Fruit fly (Drosophila melanogaster): Measurements from ENCODE around the gene Ir67c.

The Ir67c gene

DNA sequence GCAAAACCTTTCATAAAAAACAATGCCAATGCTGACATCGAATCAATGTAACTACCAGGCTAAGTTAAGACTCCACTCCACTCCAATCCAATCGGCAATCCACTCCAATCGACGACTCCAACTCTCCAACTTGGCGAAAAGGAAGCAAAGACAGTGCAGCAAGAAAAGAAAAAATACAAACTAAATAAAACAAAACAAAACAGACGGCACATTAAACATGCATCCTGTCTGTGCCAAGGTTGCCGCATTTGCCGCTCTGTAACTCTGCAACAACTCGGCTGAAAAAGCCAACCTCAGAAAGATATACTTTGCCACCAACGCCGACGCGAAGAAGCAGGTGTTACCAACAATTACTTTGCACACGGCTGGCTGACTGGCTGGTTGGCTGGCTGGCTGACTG is 47.3 kb downstream of the Ir67c start:
- TF ChIP-seq kay (GFP tag; ENCODE audit: borderline replicate concordance) (no peak), CG7045 (GFP tag; optimal IDR thresholded peaks at IDR 0.05) (no peak), Clk (GFP tag; optimal IDR thresholded peaks at IDR 0.05) (no peak), Crg-1 (GFP tag; optimal IDR thresholded peaks at IDR 0.05) (no peak), pad (GFP tag; optimal IDR thresholded peaks at IDR 0.05) (no peak), CG12768 (GFP tag; optimal IDR thresholded peaks at IDR 0.05) (no peak), tj (GFP tag; optimal IDR thresholded peaks at IDR 0.05) (no peak), toe (GFP tag; optimal IDR thresholded peaks at IDR 0.05) (no peak), Mnt (GFP tag; optimal IDR thresholded peaks at IDR 0.05) (no peak)

DNA sequence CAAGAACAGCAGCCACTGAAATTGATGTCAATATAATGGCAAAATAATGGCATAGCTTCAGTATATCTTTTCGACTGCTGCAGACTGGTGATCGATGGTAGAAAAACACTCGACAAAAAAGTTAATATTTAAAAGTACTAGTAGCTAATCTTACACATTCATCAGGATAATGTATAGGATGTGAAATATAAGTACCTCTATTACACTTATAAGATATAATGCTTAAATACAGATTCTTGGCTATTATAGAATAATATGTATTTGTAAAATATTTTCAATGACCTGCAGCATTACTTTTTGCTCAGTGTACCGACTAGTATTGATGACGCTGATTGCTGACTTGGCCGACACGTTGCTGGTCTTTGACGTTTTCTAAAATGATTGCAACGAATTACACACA is 47.7 kb downstream of the Ir67c start:
- no peak for TF ChIP-seq CG11617 (GFP tag; optimal IDR thresholded peaks at IDR 0.05)
- TF ChIP-seq CG33017 (tag; optimal IDR thresholded peaks at IDR 0.05) = no peak
- no peak for TF ChIP-seq Hr96 (GFP tag; optimal IDR thresholded peaks at IDR 0.05)
- TF ChIP-seq CG7101 (tag; optimal IDR thresholded peaks at IDR 0.05) = no peak
- TF ChIP-seq Mnt (GFP tag; optimal IDR thresholded peaks at IDR 0.05) = no peak
- no peak for TF ChIP-seq tj (GFP tag; optimal IDR thresholded peaks at IDR 0.05)
- no peak for TF ChIP-seq CG14711 (tag; optimal IDR thresholded peaks at IDR 0.05)
- TF ChIP-seq CG12768 (GFP tag; optimal IDR thresholded peaks at IDR 0.05) = no peak
- no peak for TF ChIP-seq Crg-1 (GFP tag; optimal IDR thresholded peaks at IDR 0.05)
- TF ChIP-seq CG7045 (GFP tag; optimal IDR thresholded peaks at IDR 0.05) = no peak
- TF ChIP-seq bab1 (GFP tag; optimal IDR thresholded peaks at IDR 0.05) = no peak
- no peak for TF ChIP-seq CG5204 (GFP tag; optimal IDR thresholded peaks at IDR 0.05)
- TF ChIP-seq kay (GFP tag; ENCODE audit: borderline replicate concordance) = no peak

DNA sequence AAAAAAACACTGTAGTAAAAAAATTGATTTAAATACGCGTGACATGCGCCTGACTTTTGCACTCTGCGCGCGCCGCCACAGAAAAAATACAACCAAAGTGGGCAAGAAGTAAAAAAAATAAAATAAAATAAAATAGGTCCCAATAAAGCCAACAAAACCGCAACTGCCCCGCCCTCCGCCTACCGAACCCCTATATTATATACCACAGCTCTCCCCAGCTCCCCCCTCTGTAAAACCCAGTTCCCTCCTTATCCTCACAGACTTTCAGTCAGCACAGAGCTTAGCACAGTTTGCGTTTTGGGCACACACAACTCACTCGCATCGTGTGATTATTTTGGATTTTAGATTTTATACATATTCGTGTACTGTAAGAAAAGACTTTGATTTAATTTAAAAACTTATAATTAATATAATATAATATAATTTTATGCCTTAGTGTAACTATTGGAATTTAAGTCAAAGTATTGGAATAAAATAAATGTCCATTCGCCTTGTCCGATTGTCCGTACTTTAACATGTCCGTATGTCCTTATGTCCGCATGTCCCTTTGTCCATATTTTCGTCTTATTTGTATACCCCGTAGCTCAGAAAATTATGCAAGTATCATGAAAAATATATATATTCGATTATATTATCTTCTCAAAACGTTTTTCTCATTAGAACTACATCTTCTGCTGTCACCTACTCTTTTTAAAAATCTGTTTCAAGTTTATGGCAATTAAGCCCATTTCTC is 49.0 kb downstream of the Ir67c start:
- TF ChIP-seq CG14711 (tag; optimal IDR thresholded peaks at IDR 0.05) (no peak), Mnt (GFP tag; optimal IDR thresholded peaks at IDR 0.05) (no peak), CG33017 (tag; optimal IDR thresholded peaks at IDR 0.05) (no peak), CG5204 (GFP tag; optimal IDR thresholded peaks at IDR 0.05) (no peak), toe (GFP tag; optimal IDR thresholded peaks at IDR 0.05) (no peak), tj (GFP tag; optimal IDR thresholded peaks at IDR 0.05) (no peak), Clk (GFP tag; optimal IDR thresholded peaks at IDR 0.05) (no peak), CG12768 (GFP tag; optimal IDR thresholded peaks at IDR 0.05) (no peak), cnc (optimal IDR thresholded peaks at IDR 0.05) (no peak), CG7045 (GFP tag; optimal IDR thresholded peaks at IDR 0.05) (no peak), Hr96 (GFP tag; optimal IDR thresholded peaks at IDR 0.05) (no peak), CG11617 (GFP tag; optimal IDR thresholded peaks at IDR 0.05) (no peak), cic (GFP tag; optimal IDR thresholded peaks at IDR 0.05) (no peak), ovo (GFP tag; optimal IDR thresholded peaks at IDR 0.05) (no peak), Crg-1 (GFP tag; optimal IDR thresholded peaks at IDR 0.05) (no peak)

- TF ChIP-seq kay (GFP tag; ENCODE audit: borderline replicate concordance) = peak; percentile 51
- TF ChIP-seq CG33017 (tag; optimal IDR thresholded peaks at IDR 0.05) = no peak
- TF ChIP-seq tj (GFP tag; optimal IDR thresholded peaks at IDR 0.05) = peak; percentile 90
These were observed 51.0 kb downstream of the Ir67c start for dm6 chr3L:10382882-10383281.

All from whole organism, adult.